Worm (Caenorhabditis elegans): ENCODE measurements around the gene snf-9.

DNA sequence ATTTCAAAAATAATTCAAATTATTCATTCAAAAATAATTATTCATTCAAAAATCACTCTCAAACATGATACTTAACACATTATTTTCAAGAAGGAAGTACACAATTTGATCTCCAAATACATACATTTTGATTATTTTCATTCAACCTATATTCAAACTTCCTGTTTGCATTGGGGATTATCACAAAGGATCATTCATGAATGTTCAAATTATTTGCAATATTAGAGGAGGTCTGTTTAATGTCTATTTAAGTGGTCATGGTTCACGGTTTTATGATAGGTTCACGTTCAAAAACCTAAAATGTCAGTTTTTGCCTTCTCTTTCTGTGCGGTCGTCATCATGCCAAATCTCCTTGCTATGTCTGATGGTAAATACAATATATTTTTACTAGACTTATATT is 49.2 kb downstream of the snf-9 start, which contains the start of gene clec-202:
- no peak for TF ChIP-seq pes-1 (GFP tag; IDR thresholded peaks at IDR 0.05)
- no peak for TF ChIP-seq ama-1 (optimal IDR thresholded peaks at IDR 0.05)
- TF ChIP-seq hmbx-1 (tag; optimal IDR thresholded peaks at IDR 0.05) = no peak
- TF ChIP-seq aly-1 (tag; optimal IDR thresholded peaks at IDR 0.05) = no peak
- no peak for TF ChIP-seq scrt-1 (GFP tag; IDR thresholded peaks at IDR 0.05)
- TF ChIP-seq flt-1 (GFP tag; IDR thresholded peaks at IDR 0.05) = no peak
- TF ChIP-seq ets-7 (tag; optimal IDR thresholded peaks at IDR 0.05) = no peak
- TF ChIP-seq F13C5.2 (tag; optimal IDR thresholded peaks at IDR 0.05) = no peak
- no peak for TF ChIP-seq hnd-1 (tag; optimal IDR thresholded peaks at IDR 0.05)
- TF ChIP-seq ceh-36 (tag; optimal IDR thresholded peaks at IDR 0.05) = no peak
- no peak for TF ChIP-seq tra-4 (tag; optimal IDR thresholded peaks at IDR 0.05)
- no peak for TF ChIP-seq tbx-11 (GFP tag; IDR thresholded peaks at IDR 0.05)
- TF ChIP-seq hmg-4 (GFP tag; optimal IDR thresholded peaks at IDR 0.05) = no peak
- TF ChIP-seq B0310.2 (tag; optimal IDR thresholded peaks at IDR 0.05) = no peak
